Worm (Caenorhabditis elegans): ENCODE results near the gene sna-3.

Gene sna-3

ce11 chrIII:6206161-6206853 is at the start of gene sna-3, which contains the start of gene rps-3 (continued):
- TF ChIP-seq lsy-2 (tag; optimal IDR thresholded peaks at IDR 0.05) (peak; percentile 66 to 92), mdt-29 (GFP tag; IDR thresholded peaks at IDR 0.05) (no peak), nhr-77 (tag; optimal IDR thresholded peaks at IDR 0.05) (peak; percentile 91), F49E8.2 (tag; optimal IDR thresholded peaks at IDR 0.05; ENCODE audit: borderline replicate concordance) (no peak), F37D6.2 (tag; optimal IDR thresholded peaks at IDR 0.05) (no peak), spr-1 (tag; optimal IDR thresholded peaks at IDR 0.05) (no peak), unc-62 (GFP tag; optimal IDR thresholded peaks at IDR 0.05 in 1 of 2) (no peak), unc-62 (tag; optimal IDR thresholded peaks at IDR 0.05) (no peak), Y48G9A.11 (GFP tag; IDR thresholded peaks at IDR 0.05) (no peak), nhr-28 (tag; optimal IDR thresholded peaks at IDR 0.05) (peak; percentile 69), ceh-82 (tag; optimal IDR thresholded peaks at IDR 0.05) (no peak), hlh-11 (tag; optimal IDR thresholded peaks at IDR 0.05) (peak; percentile 33), zfp-2 (tag; optimal IDR thresholded peaks at IDR 0.05) (no peak), lir-3 (tag; optimal IDR thresholded peaks at IDR 0.05) (no peak), lim-7 (GFP tag; IDR thresholded peaks at IDR 0.05) (no peak), ces-1 (GFP tag; optimal IDR thresholded peaks at IDR 0.05) (no peak), zip-11 (GFP tag; IDR thresholded peaks at IDR 0.05) (no peak), dpl-1 (GFP tag; optimal IDR thresholded peaks at IDR 0.05) (peak; percentile 82), lin-1 (GFP tag; IDR thresholded peaks at IDR 0.05) (no peak), snpc-4 (tag; optimal IDR thresholded peaks at IDR 0.05) (no peak), hmg-1.1 (GFP tag; IDR thresholded peaks at IDR 0.05) (peak; percentile 74), madf-5 (GFP tag; IDR thresholded peaks at IDR 0.05) (no peak), set-16 (GFP tag; IDR thresholded peaks at IDR 0.05) (no peak), fos-1 (tag; optimal IDR thresholded peaks at IDR 0.05) (no peak), skn-1 (tag; optimal IDR thresholded peaks at IDR 0.05) (no peak), fkh-10 (GFP tag; optimal IDR thresholded peaks at IDR 0.05) (no peak), aha-1 (tag) (peak; percentile 36), jun-1 (tag; optimal IDR thresholded peaks at IDR 0.05) (no peak), egl-27 (tag; optimal IDR thresholded peaks at IDR 0.05) (no peak), zip-2 (tag; optimal IDR thresholded peaks at IDR 0.05) (no peak), nhr-111 (GFP tag; optimal IDR thresholded peaks at IDR 0.05) (no peak), aly-2 (tag; optimal IDR thresholded peaks at IDR 0.05) (no peak), lin-15B (tag; optimal IDR thresholded peaks at IDR 0.05) (no peak), R02D3.7 (tag; optimal IDR thresholded peaks at IDR 0.05) (no peak), daf-8 (GFP tag; IDR thresholded peaks at IDR 0.05) (no peak), mep-1 (tag; optimal IDR thresholded peaks at IDR 0.05) (peak; percentile 89), snpc-1.2 (GFP tag; IDR thresholded peaks at IDR 0.05) (no peak), mxl-2 (GFP tag; conservative IDR thresholded peaks at IDR 0.05) (no peak), D1046.2 (GFP tag; IDR thresholded peaks at IDR 0.05) (no peak), mdl-1 (tag; optimal IDR thresholded peaks at IDR 0.05) (peak in 1 of 2 experiments; percentile 68), T26A8.4 (GFP tag; IDR thresholded peaks at IDR 0.05) (peak; percentile 63), attf-4 (tag; optimal IDR thresholded peaks at IDR 0.05) (no peak), mxl-3 (GFP tag; optimal IDR thresholded peaks at IDR 0.05) (no peak), ZK337.2 (GFP tag; IDR thresholded peaks at IDR 0.05) (no peak), daf-19 (GFP tag; conservative IDR thresholded peaks at IDR 0.05) (no peak), hif-1 (tag; optimal IDR thresholded peaks at IDR 0.05) (peak in 1 of 2 experiments; percentile 2), Y5F2A.4 (GFP tag; optimal IDR thresholded peaks at IDR 0.05) (no peak), nhr-6 (tag; optimal IDR thresholded peaks at IDR 0.05) (peak; percentile 45), ama-1 (optimal IDR thresholded peaks at IDR 0.05) (no peak), daf-16 (GFP tag; optimal IDR thresholded peaks at IDR 0.05) (no peak), daf-16 (tag; optimal IDR thresholded peaks at IDR 0.05) (peak; percentile 46), madf-9 (GFP tag; conservative IDR thresholded peaks at IDR 0.05) (no peak), egl-43 (GFP tag; IDR thresholded peaks at IDR 0.05) (no peak)

Data from whole organism, L4 larva.